Fruit fly (Drosophila melanogaster) Kc167 (cell line): Measurements from ENCODE around the gene CG12983.

ENCODE experiments used
- Myc ChIP-seq: fragments of >200 bp; optimal IDR thresholded peaks from 2 replicates; lab custom pipeline; 2017; ENCODE audit warnings: missing external identifiers
- Sin3A ChIP-seq: fragments of >200 bp; optimal IDR thresholded peaks from 2 replicates; lab custom pipeline; 2018; ENCODE audit warnings: missing external identifiers
- h ChIP-seq: fragments of >200 bp; optimal IDR thresholded peaks from 3 replicates; lab custom pipeline; 2018; ENCODE audit warnings: missing external identifiers
- insv ChIP-seq: fragments of >200 bp; optimal IDR thresholded peaks from 3 replicates; lab custom pipeline; 2018; ENCODE audit warnings: missing external identifiers
- psq ChIP-seq: fragments of >200 bp; optimal IDR thresholded peaks from 2 replicates; lab custom pipeline; 2017; ENCODE audit warnings: missing external identifiers
- ttk ChIP-seq: sonication (Bioruptor generic); optimal IDR thresholded peaks from 2 replicates; lab custom pipeline; 2017; ENCODE audit warnings: missing external identifiers

The CG12983 gene

dm6 chr3L:20966662-20967061 is at the start of gene CG12983:
Gene CG12983 (minus strand): TSS chr3L:20966762.
- TF ChIP-seq insv (lab: Kevin White, UChicago) (no peak), psq (lab: Kevin White, UChicago) (no peak), h (lab: Kevin White, UChicago) (no peak), Myc (lab: Kevin White, UChicago) (no peak), ttk (lab: Kevin White, UChicago) (no peak), Sin3A (lab: Kevin White, UChicago) (no peak)

- TF ChIP-seq Myc (lab: Kevin White, UChicago) (no peak), Sin3A (lab: Kevin White, UChicago) (no peak), insv (lab: Kevin White, UChicago) (no peak), h (lab: Kevin White, UChicago) (no peak), psq (lab: Kevin White, UChicago) (no peak)
Measured at dm6 chr3L:21014516-21014945, 48.0 kb upstream of the CG12983 start.

- no peak for TF ChIP-seq Myc (lab: Kevin White, UChicago)
- no peak for TF ChIP-seq Sin3A (lab: Kevin White, UChicago)
- TF ChIP-seq ttk (lab: Kevin White, UChicago): no peak
- no peak for TF ChIP-seq h (lab: Kevin White, UChicago)
- TF ChIP-seq psq (lab: Kevin White, UChicago): no peak
- no peak for TF ChIP-seq insv (lab: Kevin White, UChicago)
Measured at dm6 chr3L:21013465-21013864, 46.9 kb upstream of the CG12983 start.

dm6 chr3L:21011689-21012088 is 45.1 kb upstream of the CG12983 start:
- TF ChIP-seq psq (lab: Kevin White, UChicago): no peak
- no peak for TF ChIP-seq h (lab: Kevin White, UChicago)

dm6 chr3L:21010846-21011607 is 44.5 kb upstream of the CG12983 start:
- no peak for TF ChIP-seq Sin3A (lab: Kevin White, UChicago)
- no peak for TF ChIP-seq insv (lab: Kevin White, UChicago)
- TF ChIP-seq psq (lab: Kevin White, UChicago): no peak
- no peak for TF ChIP-seq h (lab: Kevin White, UChicago)
- TF ChIP-seq Myc (lab: Kevin White, UChicago): no peak
- TF ChIP-seq ttk (lab: Kevin White, UChicago): no peak

- no peak for TF ChIP-seq Sin3A (lab: Kevin White, UChicago)
- TF ChIP-seq h (lab: Kevin White, UChicago): no peak
- TF ChIP-seq insv (lab: Kevin White, UChicago): no peak
- no peak for TF ChIP-seq ttk (lab: Kevin White, UChicago)
- no peak for TF ChIP-seq Myc (lab: Kevin White, UChicago)
- TF ChIP-seq psq (lab: Kevin White, UChicago): no peak
Measured at dm6 chr3L:21009405-21010120, 43.0 kb upstream of the CG12983 start.

- TF ChIP-seq insv (lab: Kevin White, UChicago) (no peak), Myc (lab: Kevin White, UChicago) (no peak), h (lab: Kevin White, UChicago) (no peak), Sin3A (lab: Kevin White, UChicago) (no peak), psq (lab: Kevin White, UChicago) (no peak), ttk (lab: Kevin White, UChicago) (no peak)
Measured at dm6 chr3L:21008899-21009298, 42.3 kb upstream of the CG12983 start.

- TF ChIP-seq Myc (lab: Kevin White, UChicago) (no peak), psq (lab: Kevin White, UChicago) (no peak), insv (lab: Kevin White, UChicago) (no peak), Sin3A (lab: Kevin White, UChicago) (no peak), h (lab: Kevin White, UChicago) (no peak), ttk (lab: Kevin White, UChicago) (no peak)
Measured at dm6 chr3L:21008255-21008815, 41.8 kb upstream of the CG12983 start.

- TF ChIP-seq Myc (lab: Kevin White, UChicago): no peak
- no peak for TF ChIP-seq insv (lab: Kevin White, UChicago)
- no peak for TF ChIP-seq ttk (lab: Kevin White, UChicago)
- no peak for TF ChIP-seq Sin3A (lab: Kevin White, UChicago)
- no peak for TF ChIP-seq psq (lab: Kevin White, UChicago)
- TF ChIP-seq h (lab: Kevin White, UChicago): no peak
Measured at dm6 chr3L:21007364-21008254, 41.0 kb upstream of the CG12983 start.

- no peak for TF ChIP-seq ttk (lab: Kevin White, UChicago)
- no peak for TF ChIP-seq Sin3A (lab: Kevin White, UChicago)
- no peak for TF ChIP-seq insv (lab: Kevin White, UChicago)
- TF ChIP-seq Myc (lab: Kevin White, UChicago): no peak
- TF ChIP-seq psq (lab: Kevin White, UChicago): no peak
- no peak for TF ChIP-seq h (lab: Kevin White, UChicago)
Measured at dm6 chr3L:20999639-21000038, 33.1 kb upstream of the CG12983 start.
